Worm (Caenorhabditis elegans) whole organism, L3 larva: ENCODE measurements around the gene D1025.1.
A peak's percentile ranks its signal among the peaks of the same experiment; 100 is the strongest.

ENCODE experiments used
- R02D3.7 ChIP-seq: fragments of 150-350 bp; optimal IDR thresholded peaks from 2 replicates; lab custom pipeline; 2014; ENCODE audit warnings: missing biosample characterization, missing genetic modification characterization
- ZK546.5 ChIP-seq: sonication (generic microtip); optimal IDR thresholded peaks from 2 replicates; lab custom pipeline; 2017; ENCODE audit warnings: missing biosample characterization, missing genetic modification characterization
- aly-2 ChIP-seq: fragments of 150-350 bp; optimal IDR thresholded peaks from 2 replicates; lab custom pipeline; 2014; ENCODE audit warnings: missing biosample characterization, missing genetic modification characterization
- ama-1 ChIP-seq: fragments of 150-350 bp; optimal IDR thresholded peaks from 2 replicates; lab custom pipeline; 2018
- ceh-16 ChIP-seq: sonication (generic microtip); optimal IDR thresholded peaks from 2 replicates; lab custom pipeline; 2017; ENCODE audit warnings: missing biosample characterization, missing genetic modification characterization
- ceh-28 ChIP-seq: fragments of 150-350 bp; optimal IDR thresholded peaks from 2 replicates; lab custom pipeline; 2014; ENCODE audit warnings: missing biosample characterization, missing genetic modification reagents, missing genetic modification characterization
- ceh-82 ChIP-seq: fragments of 150-350 bp; optimal IDR thresholded peaks from 2 replicates; lab custom pipeline; 2014; ENCODE audit warnings: missing biosample characterization, missing genetic modification characterization
- ceh-9 ChIP-seq: sonication (generic microtip); optimal IDR thresholded peaks from 2 replicates; lab custom pipeline; 2018; ENCODE audit warnings: missing biosample characterization, missing genetic modification characterization
- daf-12 ChIP-seq: fragments of 150-350 bp; optimal IDR thresholded peaks from 2 replicates; lab custom pipeline; 2014; ENCODE audit warnings: missing biosample characterization, missing genetic modification reagents, missing genetic modification characterization
- egl-27 ChIP-seq: sonication (generic microtip); optimal IDR thresholded peaks from 4 replicates; lab custom pipeline; 2017; ENCODE audit warnings: missing biosample characterization, missing genetic modification reagents, missing genetic modification characterization
- egl-5 ChIP-seq: fragments of 150-350 bp; optimal IDR thresholded peaks from 2 replicates; lab custom pipeline; 2017; ENCODE audit warnings: missing biosample characterization, missing genetic modification reagents, missing genetic modification characterization, inconsistent platforms
- elt-1 ChIP-seq: fragments of 150-350 bp; optimal IDR thresholded peaks from 2 replicates; lab custom pipeline; 2014; ENCODE audit warnings: missing biosample characterization, missing genetic modification characterization
- elt-2 ChIP-seq: sonication (generic microtip); optimal IDR thresholded peaks from 2 replicates; lab custom pipeline; 2016; ENCODE audit warnings: missing genetic modification reagents, mild to moderate bottlenecking, missing genetic modification characterization, missing compliant biosample characterization
- elt-3 ChIP-seq, 3 experiments: fragments of 150-350 bp in 1 of 3; sonication (generic microtip) in 2 of 3; optimal IDR thresholded peaks; 2 replicates in 2 of 3; 4 replicates in 1 of 3; lab custom pipeline; 2014 to 2017; ENCODE audit warnings: missing biosample characterization in 3 of 3, missing genetic modification characterization in 3 of 3
- eor-1 ChIP-seq, 2 experiments: fragments of 150-350 bp; optimal IDR thresholded peaks; 2 replicates each; lab custom pipeline; 2014 to 2018; ENCODE audit warnings: missing biosample characterization in 2 of 2, missing genetic modification characterization in 2 of 2
- fkh-10 ChIP-seq: sonication (generic microtip); optimal IDR thresholded peaks from 2 replicates; lab custom pipeline; 2017; ENCODE audit warnings: missing biosample characterization, missing genetic modification reagents, missing genetic modification characterization
- fkh-2 ChIP-seq: fragments of 150-350 bp; optimal IDR thresholded peaks from 2 replicates; lab custom pipeline; 2014; ENCODE audit warnings: missing biosample characterization, missing genetic modification reagents, missing genetic modification characterization
- fos-1 ChIP-seq: fragments of 150-350 bp; optimal IDR thresholded peaks from 2 replicates; lab custom pipeline; 2014; ENCODE audit warnings: missing biosample characterization, missing genetic modification characterization
- hmg-11 ChIP-seq: sonication (generic microtip); optimal IDR thresholded peaks from 2 replicates; lab custom pipeline; 2016; ENCODE audit warnings: missing genetic modification characterization, missing compliant biosample characterization
- jun-1 ChIP-seq: fragments of 150-350 bp; optimal IDR thresholded peaks from 2 replicates; lab custom pipeline; 2014; ENCODE audit warnings: missing biosample characterization, missing genetic modification reagents, missing genetic modification characterization
- lin-15B ChIP-seq: fragments of 150-350 bp; optimal IDR thresholded peaks from 2 replicates; lab custom pipeline; 2014; ENCODE audit warnings: missing biosample characterization, missing genetic modification characterization
- lin-39 ChIP-seq: fragments of 150-350 bp; optimal IDR thresholded peaks from 2 replicates; lab custom pipeline; 2018; ENCODE audit warnings: missing biosample characterization, missing genetic modification reagents, missing genetic modification characterization
- lsy-12 ChIP-seq: sonication (generic microtip); optimal IDR thresholded peaks from 2 replicates; lab custom pipeline; 2016; ENCODE audit warnings: mild to moderate bottlenecking, missing genetic modification characterization, missing compliant biosample characterization
- mdl-1 ChIP-seq: fragments of 150-350 bp; optimal IDR thresholded peaks from 2 replicates; lab custom pipeline; 2014; ENCODE audit warnings: missing biosample characterization, missing genetic modification characterization
- nfya-1 ChIP-seq: sonication (generic microtip); optimal IDR thresholded peaks from 2 replicates; lab custom pipeline; 2017; ENCODE audit warnings: missing genetic modification characterization, mild to moderate bottlenecking, missing compliant biosample characterization, antibody characterized with exemption, moderate library complexity; ENCODE audit not compliant: insufficient read depth
- nhr-11 ChIP-seq: fragments of 150-350 bp; optimal IDR thresholded peaks from 2 replicates; lab custom pipeline; 2014; ENCODE audit warnings: missing biosample characterization, missing genetic modification characterization
- nhr-23 ChIP-seq: fragments of 150-350 bp; optimal IDR thresholded peaks from 2 replicates; lab custom pipeline; 2014; ENCODE audit warnings: missing biosample characterization, missing genetic modification reagents, missing genetic modification characterization
- nhr-237 ChIP-seq: fragments of 150-350 bp; optimal IDR thresholded peaks from 2 replicates; lab custom pipeline; 2014; ENCODE audit warnings: missing biosample characterization, missing genetic modification characterization
- nhr-25 ChIP-seq: sonication (generic microtip); optimal IDR thresholded peaks from 2 replicates; lab custom pipeline; 2017; ENCODE audit warnings: missing biosample characterization, missing genetic modification characterization
- nhr-28 ChIP-seq: fragments of 150-350 bp; optimal IDR thresholded peaks from 2 replicates; lab custom pipeline; 2014; ENCODE audit warnings: missing biosample characterization, missing genetic modification characterization
- nhr-43 ChIP-seq: sonication (generic microtip); optimal IDR thresholded peaks from 2 replicates; lab custom pipeline; 2016; ENCODE audit warnings: mild to moderate bottlenecking, missing genetic modification characterization, missing compliant biosample characterization; ENCODE audit not compliant: poor library complexity, severe bottlenecking
- nhr-67 ChIP-seq: fragments of 150-350 bp; optimal IDR thresholded peaks from 2 replicates; lab custom pipeline; 2014; ENCODE audit warnings: missing biosample characterization, missing genetic modification characterization
- nhr-77 ChIP-seq: fragments of 150-350 bp; optimal IDR thresholded peaks from 2 replicates; lab custom pipeline; 2014; ENCODE audit warnings: missing biosample characterization, missing genetic modification characterization
- pha-4 ChIP-seq: fragments of 150-350 bp; optimal IDR thresholded peaks from 2 replicates; lab custom pipeline; 2014; ENCODE audit warnings: missing biosample characterization, missing genetic modification reagents, missing genetic modification characterization
- pqm-1 ChIP-seq: fragments of 150-350 bp; optimal IDR thresholded peaks from 2 replicates; lab custom pipeline; 2017; ENCODE audit warnings: missing biosample characterization, missing genetic modification characterization, inconsistent platforms
- sea-2 ChIP-seq: fragments of 150-350 bp; sonication (generic microtip); optimal IDR thresholded peaks from 4 replicates; lab custom pipeline; 2014; ENCODE audit warnings: missing biosample characterization, missing genetic modification reagents, missing genetic modification characterization
- skn-1 ChIP-seq: fragments of 150-350 bp; optimal IDR thresholded peaks from 2 replicates; lab custom pipeline; 2014; ENCODE audit warnings: missing biosample characterization, missing genetic modification characterization
- tbx-2 ChIP-seq: sonication (generic microtip); optimal IDR thresholded peaks from 2 replicates; lab custom pipeline; 2016; ENCODE audit warnings: mild to moderate bottlenecking, missing genetic modification characterization, missing compliant biosample characterization
- unc-62 ChIP-seq: fragments of 150-350 bp; sonication (generic microtip); optimal IDR thresholded peaks from 4 replicates; lab custom pipeline; 2014; ENCODE audit warnings: missing biosample characterization, missing genetic modification reagents, missing genetic modification characterization
- zag-1 ChIP-seq: fragments of 150-350 bp; optimal IDR thresholded peaks from 2 replicates; lab custom pipeline; 2014; ENCODE audit warnings: missing biosample characterization, missing genetic modification characterization
- ztf-11 ChIP-seq: fragments of 150-350 bp; optimal IDR thresholded peaks from 2 replicates; lab custom pipeline; 2014; ENCODE audit warnings: missing biosample characterization, missing genetic modification characterization
- ztf-4 ChIP-seq: fragments of 150-350 bp; optimal IDR thresholded peaks from 2 replicates; lab custom pipeline; 2014; ENCODE audit warnings: missing biosample characterization, missing genetic modification characterization

Gene D1025.1

DNA sequence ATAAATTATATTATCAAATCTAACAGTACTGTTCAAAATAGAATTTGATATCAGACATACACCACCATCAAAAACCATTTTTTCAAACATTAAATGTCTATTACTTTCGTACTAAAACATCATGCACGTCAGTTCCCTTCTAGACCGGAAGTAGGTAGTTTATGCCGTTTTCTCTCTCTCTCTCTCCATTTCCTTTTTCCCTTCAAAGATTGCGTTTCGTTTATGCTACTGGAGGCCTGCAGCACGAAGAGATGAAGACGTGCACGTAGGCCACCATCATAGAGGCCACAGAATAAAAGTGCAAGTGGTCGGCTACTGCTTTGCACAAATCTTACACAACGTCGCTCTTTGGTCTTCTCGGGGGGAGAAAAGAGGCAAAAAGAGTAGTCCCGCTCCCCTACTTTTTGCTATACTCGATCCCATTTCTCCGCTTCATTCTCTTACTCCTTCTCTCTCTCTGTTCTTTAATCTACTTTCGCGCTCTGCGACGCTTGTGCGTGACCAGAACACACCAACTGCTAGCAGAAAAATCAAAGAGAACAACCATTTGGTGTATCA is 40.9 kb downstream of the D1025.1 start:
- peak; percentile 32 for TF ChIP-seq R02D3.7 (tag; lab: Kevin White, UChicago)
- TF ChIP-seq ztf-4, result no peak
- TF ChIP-seq ama-1 (lab: Kevin White, UChicago), result no peak
- TF ChIP-seq ceh-82 (tag; lab: Kevin White, UChicago), result peak; percentile 48
- TF ChIP-seq fos-1 (tag; lab: Kevin White, UChicago), result peak; percentile 15
- TF ChIP-seq egl-5 (tag; lab: Kevin White, UChicago), result peak; percentile 22
- peak; percentile 65 for TF ChIP-seq nfya-1
- TF ChIP-seq elt-3 (tag; optimal IDR thresholded peaks at IDR 0.05; lab: Kevin White, UChicago), result peak in 1 of 3 experiments; percentile 59
- no peak for TF ChIP-seq nhr-77 (tag; lab: Kevin White, UChicago)
- TF ChIP-seq nhr-11, result peak; percentile 61
- TF ChIP-seq unc-62, result peak; percentile 33
- TF ChIP-seq hmg-11 (tag; lab: Kevin White, UChicago), result peak; percentile 17
- TF ChIP-seq ceh-28 (tag; lab: Kevin White, UChicago), result peak; percentile 39
- TF ChIP-seq nhr-25 (tag; lab: Kevin White, UChicago), result peak; percentile 74
- TF ChIP-seq elt-1 (tag; lab: Kevin White, UChicago), result peak; percentile 36
- no peak for TF ChIP-seq fkh-2
- TF ChIP-seq mdl-1 (tag; lab: Kevin White, UChicago), result peak; percentile 63
- no peak for TF ChIP-seq lsy-12
- peak; percentile 12 for TF ChIP-seq egl-27 (tag; lab: Kevin White, UChicago)
- no peak for TF ChIP-seq eor-1 (tag; optimal IDR thresholded peaks at IDR 0.05; lab: Kevin White, UChicago)
- no peak for TF ChIP-seq zag-1 (tag; lab: Kevin White, UChicago)
- no peak for TF ChIP-seq skn-1 (tag; lab: Kevin White, UChicago)
- peak; percentile 89 for TF ChIP-seq lin-39 (tag; lab: Kevin White, UChicago)
- no peak for TF ChIP-seq nhr-237
- TF ChIP-seq jun-1 (tag; lab: Kevin White, UChicago), result peak; percentile 33
- peak; percentile 52 for TF ChIP-seq nhr-43 (tag; lab: Kevin White, UChicago)
- no peak for TF ChIP-seq ztf-11 (tag; lab: Kevin White, UChicago)
- TF ChIP-seq tbx-2 (tag; lab: Kevin White, UChicago), result peak; percentile 70
- no peak for TF ChIP-seq aly-2 (tag; lab: Kevin White, UChicago)
- no peak for TF ChIP-seq ZK546.5 (tag; lab: Kevin White, UChicago)
- TF ChIP-seq nhr-67 (tag; lab: Kevin White, UChicago), result no peak
- no peak for TF ChIP-seq nhr-28 (tag; lab: Kevin White, UChicago)
- TF ChIP-seq lin-15B (tag; lab: Kevin White, UChicago), result peak; percentile 4
- no peak for TF ChIP-seq ceh-16 (tag; lab: Kevin White, UChicago)
- TF ChIP-seq nhr-23, result peak; percentile 31
- peak; percentile 22 for TF ChIP-seq elt-2 (tag; lab: Kevin White, UChicago)
- TF ChIP-seq daf-12 (tag; lab: Kevin White, UChicago), result peak; percentile 61
- peak; percentile 8 for TF ChIP-seq ceh-9 (tag; lab: Kevin White, UChicago)
- TF ChIP-seq sea-2 (GFP tag; lab: Kevin White, UChicago), result peak; percentile 48
- TF ChIP-seq fkh-10 (GFP tag; lab: Kevin White, UChicago), result peak; percentile 73
- peak; percentile 70 for TF ChIP-seq pha-4 (tag; lab: Kevin White, UChicago)

DNA sequence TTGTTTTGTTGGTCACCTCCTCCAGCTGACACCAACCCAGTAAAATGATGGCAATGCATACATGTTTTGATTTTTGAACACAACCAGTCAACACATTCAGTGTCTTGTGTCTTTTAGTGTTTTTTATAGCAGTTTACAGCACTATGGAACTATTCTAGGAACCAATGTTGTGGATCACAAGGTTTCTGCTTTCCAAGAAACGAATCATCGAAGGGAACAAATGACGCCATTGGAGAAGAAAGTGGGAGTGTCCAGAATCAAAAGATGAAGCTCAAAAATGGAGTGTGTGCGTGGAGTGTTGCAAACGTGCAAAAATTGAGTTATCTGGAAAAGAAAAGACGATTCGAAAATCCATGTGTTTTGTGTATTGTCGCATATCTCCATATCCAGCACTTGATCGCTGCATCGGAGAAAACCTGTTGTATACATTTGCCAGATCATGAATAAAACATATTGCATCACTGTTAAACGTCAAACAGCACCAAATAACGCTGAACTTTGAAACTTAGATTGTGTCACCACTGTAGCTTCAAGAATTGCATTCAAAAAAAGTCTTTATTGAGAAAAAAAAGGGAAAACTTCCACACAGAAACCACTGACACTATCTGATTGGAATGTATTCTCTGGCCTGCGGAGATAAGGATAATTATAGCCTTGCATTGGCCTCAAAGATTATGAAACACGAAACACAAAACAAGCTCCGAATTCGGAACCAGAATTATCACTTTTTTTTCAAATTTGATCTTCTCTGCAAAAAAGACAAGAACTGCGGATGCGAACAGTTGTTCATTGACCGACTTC is 41.9 kb downstream of the D1025.1 start:
- TF ChIP-seq jun-1 (tag; lab: Kevin White, UChicago), result peak; percentile 73
- peak in 2 of 3 experiments; percentile 41 to 79 for TF ChIP-seq elt-3 (tag; optimal IDR thresholded peaks at IDR 0.05; lab: Kevin White, UChicago)
- TF ChIP-seq pqm-1 (tag; lab: Kevin White, UChicago), result peak; percentile 19
- TF ChIP-seq elt-2 (tag; lab: Kevin White, UChicago), result peak; percentile 55
- peak; percentile 92 for TF ChIP-seq fkh-10 (GFP tag; lab: Kevin White, UChicago)
- peak; percentile 85 for TF ChIP-seq nhr-43 (tag; lab: Kevin White, UChicago)
- TF ChIP-seq nhr-11, result peak; percentile 93
- peak; percentile 63 for TF ChIP-seq nfya-1
- TF ChIP-seq ztf-4, result no peak
- TF ChIP-seq ZK546.5 (tag; lab: Kevin White, UChicago), result no peak
- TF ChIP-seq unc-62, result no peak
- no peak for TF ChIP-seq egl-27 (tag; lab: Kevin White, UChicago)
- TF ChIP-seq hmg-11 (tag; lab: Kevin White, UChicago), result no peak
- TF ChIP-seq lin-15B (tag; lab: Kevin White, UChicago), result no peak
- no peak for TF ChIP-seq daf-12 (tag; lab: Kevin White, UChicago)
- TF ChIP-seq nhr-23, result peak; percentile 6
- no peak for TF ChIP-seq eor-1 (tag; optimal IDR thresholded peaks at IDR 0.05; lab: Kevin White, UChicago)
- no peak for TF ChIP-seq ceh-82 (tag; lab: Kevin White, UChicago)
- no peak for TF ChIP-seq lin-39 (tag; lab: Kevin White, UChicago)
- TF ChIP-seq elt-1 (tag; lab: Kevin White, UChicago), result peak; percentile 70
- TF ChIP-seq, all 47 proteins: peak for 10
